Worm (Caenorhabditis elegans): ENCODE results near the gene sre-37.

- TF ChIP-seq ref-1 (GFP tag; conservative IDR thresholded peaks at IDR 0.05) (no peak), cog-1 (tag; optimal IDR thresholded peaks at IDR 0.05) (no peak), ztf-23 (GFP tag; IDR thresholded peaks at IDR 0.05) (no peak), flt-1 (GFP tag; IDR thresholded peaks at IDR 0.05) (no peak), med-1 (GFP tag; optimal IDR thresholded peaks at IDR 0.05; ENCODE audit: insufficient read depth) (no peak), klf-2 (GFP tag; conservative IDR thresholded peaks at IDR 0.05) (no peak), T22C8.4 (GFP tag; IDR thresholded peaks at IDR 0.05) (no peak), ztf-29 (GFP tag; IDR thresholded peaks at IDR 0.05) (no peak), tab-1 (GFP tag; IDR thresholded peaks at IDR 0.05) (no peak)
These were observed 47.7 kb upstream of the sre-37 start for ce11 chrII:12417996-12418395.

Measured in whole organism, midembryonic.